Fruit fly (Drosophila melanogaster): ENCODE data around the gene CG1812.

The CG1812 gene

DNA sequence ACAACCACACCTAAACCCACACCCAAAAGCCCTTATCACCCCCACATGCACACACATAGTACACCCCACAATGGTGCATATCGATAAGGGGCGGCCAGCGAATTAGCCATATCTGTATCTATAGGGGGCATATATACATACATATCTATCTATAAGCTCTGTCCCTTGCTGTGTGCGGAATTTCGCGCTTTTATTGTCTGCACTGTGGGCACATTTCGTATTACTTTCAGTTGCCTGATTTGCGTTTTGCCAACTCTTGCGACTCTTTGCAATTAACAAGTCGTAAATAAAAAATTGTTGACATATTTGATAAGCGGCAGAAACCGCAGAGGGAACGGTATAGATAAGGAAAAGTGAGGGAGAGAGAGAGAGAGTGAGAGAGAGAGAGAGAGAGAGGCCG, 29.9 kb upstream of the CG1812 start (continued):
- TF ChIP-seq CG3281 (GFP tag; optimal IDR thresholded peaks at IDR 0.05) = peak; percentile 5
- no peak for TF ChIP-seq Doc3 (GFP tag; IDR thresholded peaks at IDR 0.05; ENCODE audit: partially characterized antibody)
- no peak for TF ChIP-seq CG5953 (GFP tag; IDR thresholded peaks at IDR 0.05)

DNA sequence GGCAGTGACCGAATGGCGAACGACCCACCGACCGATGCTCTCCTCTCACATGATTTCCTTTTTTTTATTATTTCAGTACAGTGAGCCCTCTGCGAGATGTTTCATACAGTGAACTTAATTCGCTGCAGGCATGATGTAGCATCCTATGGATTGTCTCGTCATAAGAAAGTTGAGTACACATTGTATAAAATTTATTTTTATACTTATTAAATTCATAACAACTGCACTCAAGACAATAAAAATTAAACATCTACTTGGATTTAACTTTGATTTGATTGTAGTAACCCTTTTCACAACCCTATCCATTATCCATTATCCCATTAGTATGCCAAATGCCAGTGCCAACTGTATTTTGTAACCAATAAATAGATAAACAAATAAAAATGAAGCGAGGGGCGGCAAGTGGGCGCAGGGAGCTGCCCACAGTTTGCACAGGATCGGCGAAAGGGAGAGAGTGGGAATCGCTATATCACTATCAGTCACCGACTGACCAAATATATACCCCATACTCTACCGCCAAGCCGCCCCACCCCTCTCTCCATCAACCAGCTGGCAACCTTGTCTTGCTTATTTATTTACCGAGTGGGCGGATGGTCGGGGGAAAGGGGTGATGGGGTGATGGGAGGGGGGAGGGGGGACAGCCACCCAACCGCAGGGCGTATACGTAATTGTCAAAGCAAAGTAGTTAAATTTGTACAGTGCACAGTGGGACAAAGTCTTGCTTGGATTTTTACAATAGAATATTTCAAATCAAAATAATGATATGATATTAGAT, 28.4 kb upstream of the CG1812 start:
- TF ChIP-seq CG3281 (GFP tag; optimal IDR thresholded peaks at IDR 0.05) = peak; percentile 22
- peak; percentile 7 for TF ChIP-seq lab (GFP tag; optimal IDR thresholded peaks at IDR 0.05)
- peak; percentile 2 for TF ChIP-seq Xbp1 (GFP tag; optimal IDR thresholded peaks at IDR 0.05)
- peak; percentile 0 for TF ChIP-seq CG18599 (GFP tag; optimal IDR thresholded peaks at IDR 0.05)
- peak; percentile 39 for TF ChIP-seq sens (GFP tag)
- peak; percentile 52; the same call in 1 of the 3 replicates for TF ChIP-seq dysf (GFP tag; IDR thresholded peaks at IDR 0.05)
- TF ChIP-seq Hey (tag; optimal IDR thresholded peaks at IDR 0.05) = no peak
- 0 out of 4 replicates have a peak, but pooled peaks have one; percentile 15 for TF ChIP-seq Gug (GFP tag; IDR thresholded peaks at IDR 0.05)
- TF ChIP-seq CG14667 (GFP tag; IDR thresholded peaks at IDR 0.05) = no peak
- peak; percentile 90 for TF ChIP-seq crol (GFP tag; IDR thresholded peaks at IDR 0.05)
- no peak for TF ChIP-seq CG9797 (GFP tag; optimal IDR thresholded peaks at IDR 0.05)
- no peak for TF ChIP-seq CG1792 (GFP tag; optimal IDR thresholded peaks at IDR 0.05)
- TF ChIP-seq chn (GFP tag; optimal IDR thresholded peaks at IDR 0.05) = no peak
- peak; percentile 18 for TF ChIP-seq CG12659 (GFP tag; optimal IDR thresholded peaks at IDR 0.05)
- 0 out of 2 replicates have a peak, but pooled peaks have one; percentile 6 for TF ChIP-seq slbo (GFP tag; IDR thresholded peaks at IDR 0.05)
- no peak for TF ChIP-seq hkb (optimal IDR thresholded peaks at IDR 0.05)
- TF ChIP-seq hkb (GFP tag; IDR thresholded peaks at IDR 0.05) = 0 out of 2 replicates have a peak, but pooled peaks have one; percentile 49
- TF ChIP-seq Meics (GFP tag; optimal IDR thresholded peaks at IDR 0.05) = peak; percentile 3
- peak in 1 of 2 experiments; percentile 6 for TF ChIP-seq Hr51 (GFP tag; optimal IDR thresholded peaks at IDR 0.05)
- no peak for TF ChIP-seq Bgb (GFP tag; IDR thresholded peaks at IDR 0.05; ENCODE audit: partially characterized antibody)
- peak; percentile 11 for TF ChIP-seq CG7839 (tag; optimal IDR thresholded peaks at IDR 0.05)
- TF ChIP-seq CG3163 (GFP tag; optimal IDR thresholded peaks at IDR 0.05) = no peak
- peak; percentile 49 for TF ChIP-seq Ets65A (GFP tag)
- peak; percentile 20 for TF ChIP-seq gem (tag; optimal IDR thresholded peaks at IDR 0.05)
- TF ChIP-seq CG2678 (tag; optimal IDR thresholded peaks at IDR 0.05) = peak; percentile 36
- 0 out of 3 replicates have a peak, but pooled peaks have one; percentile 15 for TF ChIP-seq CG17361 (GFP tag; IDR thresholded peaks at IDR 0.05)
- TF ChIP-seq CG11504 (tag; optimal IDR thresholded peaks at IDR 0.05) = peak; percentile 38
- TF ChIP-seq sisA (GFP tag; IDR thresholded peaks at IDR 0.05) = 0 out of 2 replicates have a peak, but pooled peaks have one; percentile 17
- 0 out of 2 replicates have a peak, but pooled peaks have one; percentile 7 for TF ChIP-seq CG9932 (GFP tag; IDR thresholded peaks at IDR 0.05)
- no peak for TF ChIP-seq otp (GFP tag; IDR thresholded peaks at IDR 0.05)
- TF ChIP-seq nau (GFP tag; optimal IDR thresholded peaks at IDR 0.05) = no peak
- TF ChIP-seq Ptx1 (GFP tag; IDR thresholded peaks at IDR 0.05) = peak; percentile 43; the same call in 1 of the 2 replicates
- TF ChIP-seq grau (tag; optimal IDR thresholded peaks at IDR 0.05) = peak; percentile 47
- TF ChIP-seq CG8290 (GFP tag; optimal IDR thresholded peaks at IDR 0.05) = no peak
- TF ChIP-seq CG8290 (tag; optimal IDR thresholded peaks at IDR 0.05) = peak in 1 of 2 experiments; percentile 9
- peak; percentile 14 for TF ChIP-seq Abd-B (GFP tag; optimal IDR thresholded peaks at IDR 0.05)
- TF ChIP-seq ro (GFP tag; IDR thresholded peaks at IDR 0.05) = no peak
- TF ChIP-seq nom (GFP tag; optimal IDR thresholded peaks at IDR 0.05) = peak; percentile 19
- TF ChIP-seq Rfx (GFP tag; IDR thresholded peaks at IDR 0.05) = 0 out of 2 replicates have a peak, but pooled peaks have one; percentile 12
- no peak for TF ChIP-seq cad (GFP tag; optimal IDR thresholded peaks at IDR 0.05)
- TF ChIP-seq dmrt99B (tag; optimal IDR thresholded peaks at IDR 0.05) = peak; percentile 13
- peak; percentile 23 for TF ChIP-seq mirr (GFP tag; optimal IDR thresholded peaks at IDR 0.05)
- TF ChIP-seq CG32532 (GFP tag; IDR thresholded peaks at IDR 0.05) = 0 out of 2 replicates have a peak, but pooled peaks have one; percentile 5
- TF ChIP-seq amos (GFP tag; IDR thresholded peaks at IDR 0.05; ENCODE audit: partially characterized antibody) = 0 out of 2 replicates have a peak, but pooled peaks have one; percentile 11
- no peak for TF ChIP-seq CG18764 (GFP tag; optimal IDR thresholded peaks at IDR 0.05)
